Worm (Caenorhabditis elegans) whole organism, midembryonic: ENCODE data around the gene pmpl-1.

Experiments used
- T22C8.4 ChIP-seq: fragments of 200-800 bp; sonication (Bioruptor generic); IDR thresholded peaks from 2 replicates; pipeline ENCODE4 v1.3.6; 2022; ENCODE audit warnings: missing genetic modification characterization, missing compliant biosample characterization
- cog-1 ChIP-seq: sonication (generic microtip); optimal IDR thresholded peaks from 2 replicates; lab custom pipeline; 2016; ENCODE audit warnings: missing genetic modification characterization, missing compliant biosample characterization
- flt-1 ChIP-seq: fragments of 200-800 bp; sonication (Bioruptor generic); IDR thresholded peaks from 2 replicates; pipeline ENCODE4 v1.3.6; 2022; ENCODE audit warnings: missing genetic modification characterization, missing compliant biosample characterization
- klf-2 ChIP-seq: fragments of 200-800 bp; sonication (Bioruptor generic); conservative IDR thresholded peaks from 2 replicates; pipeline ENCODE4 v1.3.6; 2022; ENCODE audit warnings: missing genetic modification reagents, missing genetic modification characterization, missing compliant biosample characterization
- med-1 ChIP-seq: sonication (generic microtip); optimal IDR thresholded peaks from 2 replicates; lab custom pipeline; 2017; ENCODE audit warnings: missing genetic modification characterization, mild to moderate bottlenecking, missing compliant biosample characterization, antibody characterized with exemption, missing genetic modification reagents; ENCODE audit not compliant: insufficient read depth
- ref-1 ChIP-seq: fragments of 200-800 bp; sonication (Bioruptor generic); conservative IDR thresholded peaks from 2 replicates; pipeline ENCODE4 v1.3.6; 2022; ENCODE audit warnings: missing genetic modification reagents, missing genetic modification characterization, missing compliant biosample characterization
- tab-1 ChIP-seq: fragments of 200-800 bp; sonication (Bioruptor generic); IDR thresholded peaks from 2 replicates; pipeline ENCODE4 v1.3.6; 2022; ENCODE audit warnings: missing genetic modification characterization, missing compliant biosample characterization
- ztf-23 ChIP-seq: fragments of 200-800 bp; sonication (Bioruptor generic); IDR thresholded peaks from 2 replicates; pipeline ENCODE4 v1.3.6; 2022; ENCODE audit warnings: missing genetic modification reagents, missing genetic modification characterization, missing compliant biosample characterization
- ztf-29 ChIP-seq: fragments of 200-800 bp; sonication (Bioruptor generic); IDR thresholded peaks from 2 replicates; pipeline ENCODE4 v1.3.6; 2022; ENCODE audit warnings: missing genetic modification reagents, missing genetic modification characterization, missing compliant biosample characterization

The pmpl-1 gene

DNA sequence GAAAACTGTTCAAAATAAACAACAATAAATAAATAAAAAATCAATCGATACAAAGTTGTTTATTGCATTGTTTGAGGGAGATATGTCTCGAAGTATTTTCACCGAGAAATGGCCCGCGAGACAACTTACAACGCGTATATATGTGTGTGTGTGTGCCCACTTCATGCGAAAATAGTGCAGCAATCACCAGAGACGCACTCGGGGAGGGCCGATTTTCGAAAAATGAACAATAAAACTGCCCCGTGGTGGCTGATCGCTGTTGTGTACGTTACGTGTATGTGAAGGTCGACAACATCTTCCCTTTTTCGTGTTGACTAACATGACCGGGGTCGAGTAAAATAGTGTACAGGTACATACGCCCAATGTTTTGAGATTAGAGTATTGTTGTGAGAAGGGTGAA is 657 bp downstream of the pmpl-1 start:
- TF ChIP-seq klf-2 (no peak), tab-1 (GFP tag; lab: Robert Waterston, UW) (0 out of 2 replicates have a peak, but pooled peaks have one; percentile 6), T22C8.4 (no peak)

DNA sequence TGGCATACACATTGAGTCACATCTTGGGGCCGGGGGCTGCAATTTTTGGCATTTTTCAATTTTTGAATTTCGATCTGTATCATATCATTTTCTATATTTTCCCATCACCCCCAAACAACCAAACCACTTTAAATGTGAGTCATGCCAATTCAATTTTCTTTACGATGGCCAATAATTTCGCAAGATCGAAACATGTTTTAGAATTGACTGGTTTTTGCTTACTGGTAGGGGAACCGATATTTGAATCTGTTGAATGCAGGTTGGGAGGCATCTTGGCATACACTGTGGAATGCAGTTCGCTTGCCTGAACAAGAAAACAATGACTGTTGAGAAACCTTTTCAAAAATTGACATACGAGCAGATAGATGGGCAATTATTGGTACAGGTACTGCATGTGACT is 3.3 kb downstream of the pmpl-1 start:
- TF ChIP-seq klf-2 (no peak), ztf-29 (GFP tag; lab: Robert Waterston, UW) (no peak), cog-1 (no peak), flt-1 (no peak), ref-1 (no peak), ztf-23 (no peak), T22C8.4 (no peak), tab-1 (GFP tag; lab: Robert Waterston, UW) (no peak), med-1 (no peak)

DNA sequence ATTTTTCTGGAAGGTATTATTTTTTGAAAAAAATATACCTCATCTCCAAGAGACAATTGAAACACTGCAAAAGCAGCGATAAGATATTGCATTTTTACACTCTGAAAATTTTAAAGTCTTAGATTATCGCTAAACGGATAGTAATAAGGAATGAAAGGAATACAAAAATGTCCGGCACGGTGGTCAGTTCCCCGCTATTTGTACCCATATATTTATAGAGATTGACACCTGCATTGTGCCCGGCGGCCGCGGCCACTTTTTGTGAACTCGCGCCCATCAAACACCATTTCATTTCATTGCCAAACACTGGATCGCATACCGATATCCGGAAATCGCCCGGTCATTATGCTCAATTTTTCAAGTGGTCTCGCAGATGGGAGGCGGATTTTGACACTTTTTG is 4.9 kb downstream of the pmpl-1 start, which contains the start of gene idpp-5:
Gene idpp-5 (minus strand): TSS at position 101 of the 400 bp plus-strand sequence.
- TF ChIP-seq flt-1 (no peak), ref-1 (no peak), cog-1 (no peak), ztf-29 (GFP tag; lab: Robert Waterston, UW) (no peak), med-1 (no peak), klf-2 (no peak), T22C8.4 (no peak), tab-1 (GFP tag; lab: Robert Waterston, UW) (no peak), ztf-23 (no peak)

ce11 chrX:3793389-3793788 is 5.6 kb downstream of the pmpl-1 start:
- TF ChIP-seq med-1 (no peak), ztf-29 (GFP tag; lab: Robert Waterston, UW) (no peak), klf-2 (no peak), T22C8.4 (no peak), flt-1 (no peak), ztf-23 (no peak), cog-1 (no peak), tab-1 (GFP tag; lab: Robert Waterston, UW) (no peak), ref-1 (no peak)

- TF ChIP-seq ztf-29 (GFP tag; lab: Robert Waterston, UW) (no peak), flt-1 (no peak)
These were observed 6.3 kb downstream of the pmpl-1 start for ce11 chrX:3794161-3794560.

DNA sequence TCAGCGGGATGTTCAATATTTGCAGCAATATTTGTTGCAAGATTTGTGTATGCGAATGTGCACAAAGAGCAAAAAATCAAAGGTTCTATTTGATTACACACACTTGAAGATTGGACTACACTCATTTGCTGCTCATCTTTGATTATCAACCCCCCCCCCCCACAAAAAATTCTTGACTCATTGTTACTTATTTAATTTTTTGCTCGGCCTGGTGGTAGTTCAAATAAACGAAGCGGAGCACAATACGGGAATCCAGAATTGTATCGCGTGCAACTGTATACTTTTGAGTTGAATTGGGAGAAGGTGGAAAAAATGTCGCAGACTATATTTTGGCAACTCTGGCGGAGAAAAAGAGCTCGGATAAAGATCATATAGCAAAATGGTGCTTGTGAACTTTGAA is 7.8 kb downstream of the pmpl-1 start, which contains the start of gene F35A5.5:
Gene F35A5.5 (minus strand): TSS at position 101 of the 400 bp plus-strand sequence.
- TF ChIP-seq tab-1 (GFP tag; lab: Robert Waterston, UW) (no peak), ztf-23 (no peak), cog-1 (no peak), flt-1 (no peak), klf-2 (no peak), ztf-29 (GFP tag; lab: Robert Waterston, UW) (no peak), med-1 (no peak)

DNA sequence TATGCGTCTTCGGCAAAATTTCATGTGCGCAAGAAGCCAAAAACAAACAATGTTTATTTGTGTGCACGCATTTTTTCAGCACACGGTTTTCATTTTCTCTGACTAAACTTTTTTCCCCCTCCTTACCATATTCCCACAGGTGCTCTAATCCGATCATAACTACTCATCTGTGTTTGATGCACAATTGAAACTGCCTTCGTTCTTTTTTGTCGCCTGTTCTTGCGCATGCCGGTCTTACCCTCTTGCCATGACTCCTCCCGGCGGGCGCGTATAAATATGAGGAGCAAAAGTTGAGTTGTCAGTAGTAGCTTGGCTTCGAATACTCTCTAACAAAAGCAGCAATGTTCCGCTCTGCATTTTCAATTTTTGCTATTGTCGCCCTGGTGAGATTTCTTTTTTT is 10.1 kb downstream of the pmpl-1 start, which contains the start of gene abu-10:
Gene abu-10 (plus strand): TSS at position 301 of the 400 bp plus-strand sequence.
- TF ChIP-seq ztf-29 (GFP tag; lab: Robert Waterston, UW) = no peak
- no peak for TF ChIP-seq ztf-23
- no peak for TF ChIP-seq med-1
- TF ChIP-seq tab-1 (GFP tag; lab: Robert Waterston, UW) = no peak
- TF ChIP-seq ref-1 = no peak
- no peak for TF ChIP-seq T22C8.4
- TF ChIP-seq cog-1 = no peak
- no peak for TF ChIP-seq flt-1
- no peak for TF ChIP-seq klf-2

DNA sequence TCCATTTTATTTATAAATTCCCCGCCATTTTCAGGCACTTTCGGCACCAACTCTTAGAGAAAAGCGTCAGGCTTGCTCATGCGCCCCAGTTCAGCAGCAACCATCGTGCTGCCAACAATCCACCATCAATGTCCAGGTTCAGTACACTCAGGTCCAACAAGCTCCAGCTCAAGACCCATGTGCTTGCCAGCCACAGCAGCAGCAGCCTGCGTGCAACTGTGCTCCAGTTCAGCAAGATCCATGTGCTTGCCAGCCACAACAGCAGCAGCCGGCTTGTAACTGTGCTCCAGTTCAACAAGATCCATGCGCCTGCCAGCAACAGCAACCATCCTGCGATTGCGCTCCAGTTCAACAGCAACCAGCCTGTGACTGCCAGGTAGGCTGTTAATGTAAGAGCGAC is 10.5 kb downstream of the pmpl-1 start:
- TF ChIP-seq ref-1 = no peak
- TF ChIP-seq med-1 = no peak
- TF ChIP-seq cog-1 = no peak
- TF ChIP-seq ztf-23 = no peak

DNA sequence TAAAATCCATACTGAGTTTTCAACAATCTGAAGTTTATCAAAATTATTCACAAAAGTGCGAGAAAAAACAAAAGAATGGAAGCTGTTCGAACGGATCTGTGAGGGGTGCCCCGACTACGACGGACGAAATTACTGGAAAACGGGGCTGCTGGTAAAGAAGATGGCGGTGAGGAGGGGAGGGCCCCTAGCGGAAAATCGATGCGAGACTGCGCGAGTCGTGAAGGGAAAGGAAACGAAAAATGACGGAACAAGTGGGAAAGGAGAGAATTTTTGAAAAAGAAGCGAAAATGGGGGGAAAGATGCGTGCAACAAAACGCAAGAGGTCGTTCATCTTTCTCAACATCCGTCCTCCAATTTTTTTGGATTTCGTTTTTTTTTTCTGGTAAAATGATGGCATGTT is 14.9 kb downstream of the pmpl-1 start:
- TF ChIP-seq T22C8.4 (peak; percentile 48), ztf-23 (no peak)

DNA sequence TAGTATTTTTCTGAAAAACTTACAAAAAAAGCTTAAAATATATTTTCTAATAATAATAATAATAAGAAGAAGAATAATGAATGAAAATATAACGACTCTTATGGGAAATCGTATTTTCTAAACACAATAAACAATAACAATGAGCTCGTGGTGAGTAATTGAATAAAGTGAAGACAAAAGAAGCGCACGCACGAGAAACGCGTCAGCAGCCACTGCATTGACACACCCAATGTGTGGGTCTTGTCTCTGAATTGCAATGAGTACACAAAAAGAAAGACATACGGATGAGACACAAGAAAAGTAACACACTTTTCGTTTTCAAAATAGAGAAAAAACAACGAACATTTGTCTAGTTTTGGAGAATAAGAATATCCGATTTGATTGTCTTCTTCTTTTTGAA is 15.5 kb downstream of the pmpl-1 start, which contains the start of gene F35A5.8:
Gene F35A5.8 (minus strand): TSS at position 151 of the 400 bp plus-strand sequence.
- no peak for TF ChIP-seq ztf-29 (GFP tag; lab: Robert Waterston, UW)
- peak; percentile 71 for TF ChIP-seq flt-1
- TF ChIP-seq ztf-23 = 0 out of 2 replicates have a peak, but pooled peaks have one; percentile 49
- peak; percentile 43 for TF ChIP-seq cog-1

- TF ChIP-seq flt-1 = no peak
- TF ChIP-seq ref-1 = no peak
- TF ChIP-seq klf-2 = no peak
- no peak for TF ChIP-seq tab-1 (GFP tag; lab: Robert Waterston, UW)
- no peak for TF ChIP-seq ztf-23
- no peak for TF ChIP-seq med-1
- TF ChIP-seq cog-1 = no peak
- no peak for TF ChIP-seq ztf-29 (GFP tag; lab: Robert Waterston, UW)
- no peak for TF ChIP-seq T22C8.4
These were observed 17.0 kb downstream of the pmpl-1 start, which contains the start of gene F35A5.2 for ce11 chrX:3804837-3805236. TSS of gene F35A5.2 (plus strand) at chrX:3805137.

- TF ChIP-seq med-1 (no peak), ztf-29 (GFP tag; lab: Robert Waterston, UW) (no peak), ztf-23 (no peak), flt-1 (no peak), T22C8.4 (no peak), ref-1 (no peak), tab-1 (GFP tag; lab: Robert Waterston, UW) (no peak), cog-1 (no peak), klf-2 (no peak)
These were observed 19.3 kb downstream of the pmpl-1 start, which contains the start of gene F35A5.1 for ce11 chrX:3807166-3807565. TSS of gene F35A5.1 (plus strand) at chrX:3807466.

DNA sequence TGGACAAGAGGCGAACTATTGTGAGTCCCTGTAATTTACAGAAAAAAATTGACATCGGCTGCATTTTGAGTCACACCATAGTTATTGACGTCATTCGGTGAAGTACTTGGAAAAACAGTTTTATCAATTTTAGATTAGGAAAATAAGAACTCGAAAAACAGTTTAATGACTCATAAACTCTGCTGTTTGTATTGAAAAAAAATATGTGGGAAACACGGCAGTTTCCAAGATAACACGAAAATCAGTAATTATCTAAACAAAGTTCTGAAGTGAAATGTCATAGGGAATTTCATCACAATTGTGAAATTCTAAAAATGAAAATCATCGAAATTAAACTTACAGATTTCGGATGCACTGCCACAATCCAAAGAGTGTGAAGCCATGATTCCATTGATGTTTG is 27.0 kb downstream of the pmpl-1 start:
- TF ChIP-seq T22C8.4 (no peak), ztf-23 (no peak), klf-2 (no peak), tab-1 (GFP tag; lab: Robert Waterston, UW) (no peak), ref-1 (no peak), ztf-29 (GFP tag; lab: Robert Waterston, UW) (no peak)
